Comparison of ENCODE assay signal across 2 fruit fly cellular contexts in genomic region chr3L:18231927-18232721, dm6.
A peak's percentile ranks its signal among the peaks of the same experiment; 100 is the strongest.
TF ChIP-seq lines count a peak whose summit lies in the region.

No protein-coding gene starts in this region.

TF ChIP-seq in whole organism, embryonic, 481 proteins besides CTCF, POLR2A, EP300 and RAD21 (continued from another document):
- TF ChIP-seq TFAM (GFP tag; optimal IDR thresholded peaks at IDR 0.05; lab: Kevin White, UChicago) (no peak), sc (optimal IDR thresholded peaks at IDR 0.05; lab: Kevin White, UChicago) (no peak), sc (GFP tag; optimal IDR thresholded peaks at IDR 0.05; lab: Kevin White, UChicago) (no peak), CG1024 (GFP tag; IDR thresholded peaks at IDR 0.05; lab: Robert Waterston, UW) (no peak), CG13296 (GFP tag; optimal IDR thresholded peaks at IDR 0.05; lab: Kevin White, UChicago) (no peak), Drgx (GFP tag; IDR thresholded peaks at IDR 0.05; lab: Robert Waterston, UW) (peak; percentile 58), CG11398 (GFP tag; optimal IDR thresholded peaks at IDR 0.05; lab: Kevin White, UChicago) (no peak), CG12071 (GFP tag; optimal IDR thresholded peaks at IDR 0.05; lab: Kevin White, UChicago) (no peak), grn (GFP tag; optimal IDR thresholded peaks at IDR 0.05; lab: Kevin White, UChicago) (no peak), dmrt11E (tag; optimal IDR thresholded peaks at IDR 0.05; lab: Kevin White, UChicago) (peak; percentile 56), gem (tag; optimal IDR thresholded peaks at IDR 0.05; lab: Kevin White, UChicago) (peak; percentile 27), CG6689 (GFP tag; IDR thresholded peaks at IDR 0.05; lab: Robert Waterston, UW) (0 out of 2 replicates have a peak, but pooled peaks have one; percentile 17), sqz (GFP tag; optimal IDR thresholded peaks at IDR 0.05; lab: Kevin White, UChicago) (no peak), phol (tag; optimal IDR thresholded peaks at IDR 0.05; lab: Kevin White, UChicago) (peak; percentile 0), sob (GFP tag; IDR thresholded peaks at IDR 0.05; lab: Robert Waterston, UW) (no peak), CG10979 (tag; optimal IDR thresholded peaks at IDR 0.05; lab: Kevin White, UChicago) (peak; percentile 46)

TF ChIP-seq in whole organism, prepupa, 60 proteins besides CTCF, POLR2A, EP300 and RAD21 (continued from another document):
- TF ChIP-seq CG4318 (GFP tag; optimal IDR thresholded peaks at IDR 0.05; lab: Kevin White, UChicago) (peak; percentile 66), CG31627 (GFP tag; optimal IDR thresholded peaks at IDR 0.05; lab: Kevin White, UChicago) (peak; percentile 72), Eip93F (GFP tag; optimal IDR thresholded peaks at IDR 0.05; lab: Kevin White, UChicago) (no peak), Ets96B (tag; optimal IDR thresholded peaks at IDR 0.05; lab: Kevin White, UChicago) (peak; percentile 96), ss (GFP tag; optimal IDR thresholded peaks at IDR 0.05; lab: Kevin White, UChicago) (peak; percentile 95 to 97), dsx (GFP tag; optimal IDR thresholded peaks at IDR 0.05; lab: Kevin White, UChicago; ENCODE audit: poor library complexity, severe bottlenecking) (peak; percentile 93), CG11762 (GFP tag; optimal IDR thresholded peaks at IDR 0.05; lab: Kevin White, UChicago; ENCODE audit: insufficient read depth) (peak; percentile 83), Eip78C (GFP tag; lab: Kevin White, UChicago) (peak; percentile 98), lz (GFP tag; optimal IDR thresholded peaks at IDR 0.05; lab: Kevin White, UChicago) (peak; percentile 75), cyc (GFP tag; optimal IDR thresholded peaks at IDR 0.05; lab: Kevin White, UChicago) (peak; percentile 68), CG3919 (GFP tag; optimal IDR thresholded peaks at IDR 0.05; lab: Kevin White, UChicago) (peak; percentile 91), Gug (GFP tag; IDR thresholded peaks at IDR 0.05; lab: Robert Waterston, UW) (peak; percentile 57), salr (GFP tag; optimal IDR thresholded peaks at IDR 0.05; lab: Kevin White, UChicago) (peak; percentile 88 to 90), CG15336 (GFP tag; IDR thresholded peaks at IDR 0.05; lab: Robert Waterston, UW) (peak; percentile 58; the same call in 1 of the 2 replicates), CG3032 (tag; optimal IDR thresholded peaks at IDR 0.05; lab: Kevin White, UChicago) (peak; percentile 98), CG16779 (tag; optimal IDR thresholded peaks at IDR 0.05; lab: Kevin White, UChicago) (peak; percentile 84), Blimp-1 (GFP tag; optimal IDR thresholded peaks at IDR 0.05; lab: Kevin White, UChicago) (peak; percentile 50), fd85E (GFP tag; optimal IDR thresholded peaks at IDR 0.05; lab: Kevin White, UChicago) (peak; percentile 6), CG10631 (GFP tag; optimal IDR thresholded peaks at IDR 0.05; lab: Kevin White, UChicago) (peak; percentile 93), acj6 (GFP tag; optimal IDR thresholded peaks at IDR 0.05; lab: Kevin White, UChicago) (peak; percentile 87), Ets21C (GFP tag; optimal IDR thresholded peaks at IDR 0.05; lab: Kevin White, UChicago) (peak; percentile 37), CG1621 (tag; optimal IDR thresholded peaks at IDR 0.05; lab: Kevin White, UChicago) (peak; percentile 86), fd59A (GFP tag; optimal IDR thresholded peaks at IDR 0.05; lab: Kevin White, UChicago) (peak; percentile 98), CG6808 (GFP tag; optimal IDR thresholded peaks at IDR 0.05; lab: Kevin White, UChicago) (peak; percentile 97), CG10669 (GFP tag; optimal IDR thresholded peaks at IDR 0.05; lab: Kevin White, UChicago) (peak; percentile 96), Sox15 (GFP tag; optimal IDR thresholded peaks at IDR 0.05; lab: Kevin White, UChicago) (peak; percentile 59), CG9139 (GFP tag; optimal IDR thresholded peaks at IDR 0.05; lab: Kevin White, UChicago) (peak; percentile 90), CG8319 (GFP tag; optimal IDR thresholded peaks at IDR 0.05; lab: Kevin White, UChicago) (peak; percentile 60), CG8632 (GFP tag; optimal IDR thresholded peaks at IDR 0.05; lab: Kevin White, UChicago) (peak; percentile 85), Sox102F (GFP tag; optimal IDR thresholded peaks at IDR 0.05; lab: Kevin White, UChicago) (peak; percentile 68), eg (GFP tag; IDR thresholded peaks at IDR 0.05; lab: Robert Waterston, UW) (no peak), OdsH (GFP tag; optimal IDR thresholded peaks at IDR 0.05; lab: Kevin White, UChicago) (peak; percentile 86), net (GFP tag; optimal IDR thresholded peaks at IDR 0.05; lab: Kevin White, UChicago) (peak; percentile 78), vri (GFP tag; optimal IDR thresholded peaks at IDR 0.05; lab: Kevin White, UChicago) (peak; percentile 33), esn (GFP tag; optimal IDR thresholded peaks at IDR 0.05; lab: Kevin White, UChicago) (peak; percentile 84), pdm3 (GFP tag; optimal IDR thresholded peaks at IDR 0.05; lab: Kevin White, UChicago) (peak; percentile 84)
